Worm (Caenorhabditis elegans) whole organism, L2 larva: ENCODE data around the gene C49A9.2.

Experiments used
- F13H6.1 ChIP-seq: sonication (generic microtip); optimal IDR thresholded peaks from 2 replicates; lab custom pipeline; 2016; ENCODE audit warnings: missing genetic modification characterization, missing compliant biosample characterization
- ama-1 ChIP-seq: fragments of 150-350 bp; optimal IDR thresholded peaks from 2 replicates; lab custom pipeline; 2018; ENCODE audit warnings: inconsistent platforms
- fos-1 ChIP-seq: fragments of 150-350 bp; optimal IDR thresholded peaks from 2 replicates; lab custom pipeline; 2014; ENCODE audit warnings: missing biosample characterization, missing genetic modification characterization
- lsy-2 ChIP-seq, 2 experiments: fragments of 150-350 bp in 1 of 2; sonication (generic microtip) in 1 of 2; optimal IDR thresholded peaks; 2 replicates each; lab custom pipeline; 2014 to 2017; ENCODE audit warnings: missing biosample characterization in 2 of 2, missing genetic modification characterization in 2 of 2
- nhr-25 ChIP-seq: fragments of 150-350 bp; sonication (generic microtip); optimal IDR thresholded peaks from 3 replicates; lab custom pipeline; 2014; ENCODE audit warnings: missing biosample characterization, missing genetic modification characterization
- nhr-6 ChIP-seq: fragments of 150-350 bp; optimal IDR thresholded peaks from 2 replicates; lab custom pipeline; 2014; ENCODE audit warnings: missing biosample characterization, missing genetic modification characterization
- unc-39 ChIP-seq: fragments of 150-350 bp; optimal IDR thresholded peaks from 2 replicates; lab custom pipeline; 2014; ENCODE audit warnings: missing biosample characterization, missing genetic modification characterization
- unc-62 ChIP-seq: fragments of 150-350 bp; optimal IDR thresholded peaks from 2 replicates; lab custom pipeline; 2014; ENCODE audit warnings: missing biosample characterization, missing genetic modification reagents, missing genetic modification characterization
- ztf-11 ChIP-seq: sonication (generic microtip); optimal IDR thresholded peaks from 2 replicates; lab custom pipeline; 2017; ENCODE audit warnings: missing biosample characterization, missing genetic modification characterization

DNA sequence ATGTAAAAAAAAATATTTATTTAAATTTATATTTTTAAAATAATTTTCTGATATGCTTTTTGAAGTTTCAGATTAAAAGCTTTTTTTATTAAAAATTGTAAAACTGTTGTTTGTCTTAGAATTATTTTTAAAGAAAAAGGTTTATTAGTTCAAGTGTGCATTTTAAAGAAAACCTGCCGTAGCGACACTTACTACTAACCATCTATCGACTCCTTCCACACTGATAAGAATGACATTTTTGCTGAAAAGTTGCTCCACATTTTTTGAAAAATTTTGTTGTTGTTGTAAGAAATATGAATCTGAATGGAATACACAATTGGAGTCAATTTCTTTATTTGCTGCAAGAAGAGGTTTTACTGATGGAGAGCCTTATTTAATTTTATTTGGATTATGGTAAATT lies 2.7 kb downstream of the C49A9.2 start, which contains the start of gene C49A9.1:
- TF ChIP-seq lsy-2 (tag; optimal IDR thresholded peaks at IDR 0.05; lab: Kevin White, UChicago) = no peak
- no peak for TF ChIP-seq nhr-25 (tag; lab: Kevin White, UChicago)
- TF ChIP-seq ztf-11 = no peak
- no peak for TF ChIP-seq unc-39 (tag; lab: Kevin White, UChicago)
- TF ChIP-seq fos-1 (tag; lab: Kevin White, UChicago) = peak; percentile 72
- no peak for TF ChIP-seq F13H6.1 (tag; lab: Kevin White, UChicago)
- TF ChIP-seq unc-62 = no peak
- TF ChIP-seq nhr-6 (tag; lab: Kevin White, UChicago) = no peak
- TF ChIP-seq ama-1 (lab: Kevin White, UChicago) = no peak
